Worm (Caenorhabditis elegans) whole organism, midembryonic: ENCODE data around the gene srh-270.

Source experiments
- T22C8.4 ChIP-seq: fragments of 200-800 bp; sonication (Bioruptor generic); IDR thresholded peaks from 2 replicates; pipeline ENCODE4 v1.3.6; 2022; ENCODE audit warnings: missing genetic modification characterization, missing compliant biosample characterization
- cog-1 ChIP-seq: sonication (generic microtip); optimal IDR thresholded peaks from 2 replicates; lab custom pipeline; 2016; ENCODE audit warnings: missing genetic modification characterization, missing compliant biosample characterization
- klf-2 ChIP-seq: fragments of 200-800 bp; sonication (Bioruptor generic); conservative IDR thresholded peaks from 2 replicates; pipeline ENCODE4 v1.3.6; 2022; ENCODE audit warnings: missing genetic modification reagents, missing genetic modification characterization, missing compliant biosample characterization
- med-1 ChIP-seq: sonication (generic microtip); optimal IDR thresholded peaks from 2 replicates; lab custom pipeline; 2017; ENCODE audit warnings: missing genetic modification characterization, mild to moderate bottlenecking, missing compliant biosample characterization, antibody characterized with exemption, missing genetic modification reagents; ENCODE audit not compliant: insufficient read depth
- tab-1 ChIP-seq: fragments of 200-800 bp; sonication (Bioruptor generic); IDR thresholded peaks from 2 replicates; pipeline ENCODE4 v1.3.6; 2022; ENCODE audit warnings: missing genetic modification characterization, missing compliant biosample characterization
- ztf-23 ChIP-seq: fragments of 200-800 bp; sonication (Bioruptor generic); IDR thresholded peaks from 2 replicates; pipeline ENCODE4 v1.3.6; 2022; ENCODE audit warnings: missing genetic modification reagents, missing genetic modification characterization, missing compliant biosample characterization
- ztf-29 ChIP-seq: fragments of 200-800 bp; sonication (Bioruptor generic); IDR thresholded peaks from 2 replicates; pipeline ENCODE4 v1.3.6; 2022; ENCODE audit warnings: missing genetic modification reagents, missing genetic modification characterization, missing compliant biosample characterization

DNA sequence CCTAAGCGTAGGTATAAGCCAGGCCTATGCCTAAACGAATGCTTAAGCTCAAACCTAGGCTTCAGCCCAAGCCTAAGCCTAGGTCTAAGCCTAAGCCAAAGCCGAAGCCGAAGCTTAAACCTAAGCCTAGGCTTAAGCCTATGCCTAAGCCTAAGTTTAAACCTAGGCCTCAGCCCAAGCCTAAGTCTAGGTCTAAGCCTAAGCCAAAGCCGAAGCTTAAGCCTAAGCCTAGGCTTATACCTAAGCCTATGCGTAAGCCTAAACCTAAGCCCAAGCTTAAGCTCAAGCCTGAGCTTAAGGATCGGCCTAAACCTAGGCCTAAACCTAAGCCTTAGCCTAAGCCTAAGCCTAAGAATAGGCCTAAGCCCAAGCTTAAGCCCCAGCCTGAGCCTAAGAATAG lies 35.4 kb downstream of the srh-270 start:
- TF ChIP-seq tab-1 (GFP tag; lab: Robert Waterston, UW) (no peak), klf-2 (GFP tag; lab: Robert Waterston, UW) (no peak), ztf-29 (GFP tag; lab: Robert Waterston, UW) (0 out of 2 replicates have a peak, but pooled peaks have one; percentile 16), ztf-23 (GFP tag; lab: Robert Waterston, UW) (no peak), T22C8.4 (GFP tag; lab: Robert Waterston, UW) (no peak), med-1 (no peak), cog-1 (tag; lab: Kevin White, UChicago) (no peak)
